Worm (Caenorhabditis elegans) whole organism, L1 larva: ENCODE measurements around the gene H35B03.2.

Experiments used
- C16A3.4 ChIP-seq: fragments of 150-350 bp; optimal IDR thresholded peaks from 2 replicates; lab custom pipeline; 2014; ENCODE audit warnings: missing biosample characterization, missing genetic modification characterization
- C34B4.2 ChIP-seq: sonication (generic microtip); optimal IDR thresholded peaks from 2 replicates; lab custom pipeline; 2017; ENCODE audit warnings: mild to moderate bottlenecking, missing genetic modification characterization, missing compliant biosample characterization
- aha-1 ChIP-seq: fragments of 150-350 bp; optimal IDR thresholded peaks from 2 replicates; lab custom pipeline; 2014; ENCODE audit warnings: missing biosample characterization, missing genetic modification characterization
- blmp-1 ChIP-seq: fragments of 150-350 bp; optimal IDR thresholded peaks from 2 replicates; lab custom pipeline; 2014; ENCODE audit warnings: missing biosample characterization, missing genetic modification characterization
- ceh-63 ChIP-seq: fragments of 200-800 bp; sonication (Bioruptor generic); optimal IDR thresholded peaks from 2 replicates; lab custom pipeline; 2018; ENCODE audit warnings: mild to moderate bottlenecking, missing genetic modification characterization, missing compliant biosample characterization
- ceh-8 ChIP-seq: fragments of 200-800 bp; sonication (Bioruptor generic); optimal IDR thresholded peaks from 2 replicates; lab custom pipeline; 2018; ENCODE audit warnings: mild to moderate bottlenecking, missing genetic modification characterization, moderate library complexity, missing compliant biosample characterization
- ceh-82 ChIP-seq, 3 experiments: fragments of 150-350 bp in 1 of 3; sonication (generic microtip) in 2 of 3; optimal IDR thresholded peaks; 2 replicates each; lab custom pipeline; 2014 to 2017; ENCODE audit warnings: missing biosample characterization in 3 of 3, missing genetic modification characterization in 3 of 3
- dpl-1 ChIP-seq, 3 experiments: fragments of 150-350 bp in 2 of 3; sonication (generic microtip) in 1 of 3; optimal IDR thresholded peaks; 2 replicates each; lab custom pipeline; 2014 to 2017; ENCODE audit warnings: missing biosample characterization in 3 of 3, missing genetic modification characterization in 3 of 3, missing genetic modification reagents in 3 of 3
- efl-3 ChIP-seq: fragments of 200-800 bp; sonication (Bioruptor generic); optimal IDR thresholded peaks from 2 replicates; lab custom pipeline; 2018; ENCODE audit warnings: mild to moderate bottlenecking, missing genetic modification characterization, missing compliant biosample characterization
- irx-1 ChIP-seq: sonication (generic microtip); optimal IDR thresholded peaks from 2 replicates; lab custom pipeline; 2016; ENCODE audit warnings: missing genetic modification characterization, missing compliant biosample characterization
- isw-1 ChIP-seq: fragments of 200-800 bp; sonication (Bioruptor generic); IDR thresholded peaks from 2 replicates; pipeline ENCODE4 v1.3.6; 2022; ENCODE audit warnings: missing genetic modification characterization, missing compliant biosample characterization
- lin-14 ChIP-seq: fragments of 200-800 bp; sonication (Bioruptor generic); optimal IDR thresholded peaks from 2 replicates; lab custom pipeline; 2018; ENCODE audit warnings: mild to moderate bottlenecking, missing genetic modification characterization, moderate library complexity, missing compliant biosample characterization
- mdl-1 ChIP-seq, 2 experiments: fragments of 150-350 bp; optimal IDR thresholded peaks; 2 replicates each; lab custom pipeline; 2014 to 2017; ENCODE audit warnings: missing biosample characterization in 2 of 2, missing genetic modification characterization in 2 of 2, inconsistent platforms in 1 of 2
- nhr-77 ChIP-seq: fragments of 150-350 bp; optimal IDR thresholded peaks from 2 replicates; lab custom pipeline; 2014; ENCODE audit warnings: missing biosample characterization, missing genetic modification characterization
- nhr-84 ChIP-seq: sonication (generic microtip); optimal IDR thresholded peaks from 2 replicates; lab custom pipeline; 2017; ENCODE audit warnings: missing biosample characterization, missing genetic modification characterization
- nhr-90 ChIP-seq: sonication (generic microtip); optimal IDR thresholded peaks from 2 replicates; lab custom pipeline; 2016; ENCODE audit warnings: mild to moderate bottlenecking, missing genetic modification characterization, missing compliant biosample characterization; ENCODE audit not compliant: poor library complexity
- pqm-1 ChIP-seq: sonication (generic microtip); optimal IDR thresholded peaks from 3 replicates; lab custom pipeline; 2017; ENCODE audit warnings: missing biosample characterization, missing genetic modification characterization
- rnt-1 ChIP-seq: sonication (generic microtip); optimal IDR thresholded peaks from 2 replicates; lab custom pipeline; 2016; ENCODE audit warnings: mild to moderate bottlenecking, missing genetic modification characterization, moderate library complexity, missing compliant biosample characterization
- skn-1 ChIP-seq: fragments of 150-350 bp; optimal IDR thresholded peaks from 2 replicates; lab custom pipeline; 2014; ENCODE audit warnings: missing biosample characterization, missing genetic modification characterization
- snpc-4 ChIP-seq: fragments of 150-350 bp; optimal IDR thresholded peaks from 2 replicates; lab custom pipeline; 2014; ENCODE audit warnings: missing biosample characterization, missing genetic modification characterization
- sptf-1 ChIP-seq: fragments of 150-350 bp; optimal IDR thresholded peaks from 2 replicates; lab custom pipeline; 2014; ENCODE audit warnings: missing biosample characterization, missing genetic modification characterization
- sup-37 ChIP-seq: fragments of 200-800 bp; sonication (Bioruptor generic); optimal IDR thresholded peaks from 2 replicates; lab custom pipeline; 2018; ENCODE audit warnings: mild to moderate bottlenecking, missing genetic modification characterization, missing compliant biosample characterization
- tbx-2 ChIP-seq: sonication (generic microtip); optimal IDR thresholded peaks from 2 replicates; lab custom pipeline; 2016; ENCODE audit warnings: missing genetic modification characterization, missing compliant biosample characterization
- unc-130 ChIP-seq: fragments of 150-350 bp; optimal IDR thresholded peaks from 2 replicates; lab custom pipeline; 2017; ENCODE audit warnings: missing biosample characterization, missing genetic modification characterization, inconsistent platforms
- unc-86 ChIP-seq: sonication (generic microtip); optimal IDR thresholded peaks from 2 replicates; lab custom pipeline; 2016; ENCODE audit warnings: missing genetic modification characterization, missing compliant biosample characterization
- unc-98 ChIP-seq: fragments of 200-800 bp; sonication (Bioruptor generic); IDR thresholded peaks from 2 replicates; pipeline ENCODE4 v1.3.6; 2022; ENCODE audit warnings: missing genetic modification characterization, missing compliant biosample characterization
- vab-15 ChIP-seq: sonication (generic microtip); optimal IDR thresholded peaks from 2 replicates; lab custom pipeline; 2017; ENCODE audit warnings: missing genotype, mild to moderate bottlenecking, missing genetic modification characterization, missing compliant biosample characterization
- xbp-1 ChIP-seq: sonication (generic microtip); optimal IDR thresholded peaks from 2 replicates; lab custom pipeline; 2016; ENCODE audit warnings: missing genetic modification characterization, missing compliant biosample characterization
- zip-4 ChIP-seq: fragments of 200-800 bp; sonication (Bioruptor generic); optimal IDR thresholded peaks from 2 replicates; lab custom pipeline; 2018; ENCODE audit warnings: mild to moderate bottlenecking, missing genetic modification characterization, moderate library complexity, missing compliant biosample characterization
- ztf-4 ChIP-seq: fragments of 150-350 bp; optimal IDR thresholded peaks from 2 replicates; lab custom pipeline; 2014; ENCODE audit warnings: missing biosample characterization, missing genetic modification characterization

H35B03.2 gene

DNA sequence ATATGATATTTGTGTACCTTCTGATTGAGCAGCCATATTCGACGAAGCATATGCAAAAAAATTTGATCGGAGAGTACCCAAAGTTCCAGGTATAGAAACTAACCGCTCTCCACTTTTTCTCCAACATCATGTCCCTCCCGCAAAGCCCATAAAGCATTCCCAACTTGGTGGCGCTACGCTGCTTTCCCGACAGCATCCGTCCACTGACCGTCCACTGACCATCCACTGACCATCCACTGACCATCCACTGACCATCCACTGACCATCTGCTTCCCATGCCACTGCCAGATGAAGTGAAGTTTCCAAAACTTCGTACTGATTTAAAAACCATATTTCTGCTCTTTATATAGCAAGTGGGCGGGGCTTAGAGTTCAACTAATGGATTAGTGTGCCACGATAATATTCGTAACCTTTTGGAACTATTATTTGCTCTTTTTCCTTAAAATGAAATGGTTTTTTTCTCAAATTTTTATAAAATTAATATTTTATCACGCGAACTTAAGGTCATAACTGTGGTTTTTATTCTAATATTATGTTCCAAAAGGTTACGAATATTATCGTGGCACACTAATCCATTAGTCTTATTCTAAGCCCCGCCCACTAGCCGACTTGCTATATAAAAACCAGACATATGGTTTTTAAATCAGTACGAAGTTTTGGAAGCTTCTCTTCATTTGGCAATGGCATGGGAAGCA is 40.9 kb downstream of the H35B03.2 start, which contains the start of gene C55C3.8:
C55C3.8 (plus strand) TSS at position 645 of the 695 bp plus-strand sequence.
- TF ChIP-seq pqm-1 (tag; lab: Kevin White, UChicago): no peak
- no peak for TF ChIP-seq nhr-84 (tag; lab: Kevin White, UChicago)
- TF ChIP-seq ceh-63 (GFP tag; lab: Kevin White, UChicago): no peak
- TF ChIP-seq blmp-1 (tag; lab: Kevin White, UChicago): no peak
- TF ChIP-seq rnt-1 (tag; lab: Kevin White, UChicago): no peak
- no peak for TF ChIP-seq mdl-1 (tag; optimal IDR thresholded peaks at IDR 0.05; lab: Kevin White, UChicago)
- TF ChIP-seq sup-37: no peak
- TF ChIP-seq lin-14 (GFP tag; lab: Kevin White, UChicago): no peak

DNA sequence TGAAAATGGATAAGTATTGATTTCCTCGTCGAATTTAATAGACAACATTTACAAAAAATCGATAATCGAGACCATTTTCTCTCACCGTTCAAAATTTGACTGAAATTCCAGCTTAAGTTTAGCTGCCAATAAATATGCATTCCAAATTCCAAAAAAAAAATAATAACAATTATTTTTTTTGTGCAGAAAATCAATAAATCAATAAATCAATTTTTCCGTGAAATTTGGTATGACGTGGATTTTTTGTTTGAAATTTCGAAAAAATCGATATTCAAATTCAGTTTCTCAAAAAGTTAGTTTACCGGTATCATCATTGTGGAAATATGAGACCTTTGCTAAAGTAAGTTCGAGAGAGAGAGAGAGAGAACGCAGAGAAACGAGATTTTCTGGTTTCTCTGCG is 46.5 kb downstream of the H35B03.2 start, which contains the start of gene C55C3.3:
C55C3.3 (plus strand) TSS at position 274 of the 400 bp plus-strand sequence.
- TF ChIP-seq aha-1 (tag; lab: Kevin White, UChicago): no peak
- TF ChIP-seq unc-130 (tag; lab: Kevin White, UChicago): no peak
- no peak for TF ChIP-seq irx-1 (tag; lab: Kevin White, UChicago)
- no peak for TF ChIP-seq C16A3.4 (tag; lab: Kevin White, UChicago)
- no peak for TF ChIP-seq ceh-8 (GFP tag; lab: Kevin White, UChicago)
- TF ChIP-seq zip-4: no peak
- TF ChIP-seq unc-98 (GFP tag; lab: Robert Waterston, UW): no peak
- no peak for TF ChIP-seq nhr-84 (tag; lab: Kevin White, UChicago)
- TF ChIP-seq sup-37: no peak
- no peak for TF ChIP-seq unc-86 (tag; lab: Kevin White, UChicago)
- no peak for TF ChIP-seq snpc-4

DNA sequence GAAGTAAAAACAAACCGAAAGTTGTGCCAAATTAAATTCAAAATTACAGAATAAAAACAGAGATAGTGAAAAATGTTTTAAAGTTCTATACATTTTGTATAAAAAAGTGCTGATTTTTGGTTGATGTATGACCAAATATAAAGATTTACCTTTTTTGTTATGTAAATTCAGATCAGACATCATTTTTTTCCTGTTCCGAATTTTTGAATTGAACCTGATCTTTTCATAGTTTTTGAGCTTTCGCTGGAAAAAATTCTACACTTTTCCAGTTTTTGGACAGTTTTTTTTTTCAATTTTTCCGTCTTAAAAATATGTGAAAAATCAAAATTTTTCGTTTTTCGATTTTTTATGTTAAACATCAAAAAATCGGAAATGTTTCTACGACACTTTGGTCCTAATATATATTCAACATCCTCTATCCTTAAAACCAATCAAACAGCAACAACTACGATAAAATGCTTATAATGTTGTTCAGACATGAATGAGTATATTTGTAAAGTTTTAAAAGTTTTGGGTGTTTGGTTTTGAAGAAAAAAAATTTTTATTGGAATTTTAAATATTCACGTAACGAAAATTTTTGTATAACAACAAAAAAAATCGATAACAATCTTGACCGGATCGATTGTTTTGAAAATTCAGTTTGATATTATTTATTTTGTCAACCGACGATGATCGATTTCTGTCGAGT is 48.8 kb downstream of the H35B03.2 start, which contains the start of the genes C55C3.7 and C55C3.6:
C55C3.7 (minus strand) TSS at position 101 of the 688 bp plus-strand sequence.
C55C3.6 (plus strand) TSS at position 638 of the 688 bp plus-strand sequence.
- no peak for TF ChIP-seq tbx-2 (tag; lab: Kevin White, UChicago)
- no peak for TF ChIP-seq xbp-1 (tag; lab: Kevin White, UChicago)
- no peak for TF ChIP-seq nhr-90 (tag; lab: Kevin White, UChicago)
- TF ChIP-seq aha-1 (tag; lab: Kevin White, UChicago): no peak
- no peak for TF ChIP-seq ceh-82 (tag; optimal IDR thresholded peaks at IDR 0.05; lab: Kevin White, UChicago)
- TF ChIP-seq isw-1 (GFP tag; lab: Robert Waterston, UW): no peak
- TF ChIP-seq sup-37: no peak
- no peak for TF ChIP-seq nhr-77 (tag; lab: Kevin White, UChicago)
- no peak for TF ChIP-seq sptf-1 (tag; lab: Kevin White, UChicago)
- TF ChIP-seq C34B4.2 (tag; lab: Kevin White, UChicago): no peak
- no peak for TF ChIP-seq dpl-1 (GFP tag; optimal IDR thresholded peaks at IDR 0.05; lab: Kevin White, UChicago)
- no peak for TF ChIP-seq ztf-4 (tag; lab: Kevin White, UChicago)
- TF ChIP-seq efl-3: no peak
- no peak for TF ChIP-seq nhr-84 (tag; lab: Kevin White, UChicago)
- TF ChIP-seq blmp-1 (tag; lab: Kevin White, UChicago): no peak
- TF ChIP-seq skn-1 (tag; lab: Kevin White, UChicago): no peak
- TF ChIP-seq vab-15 (tag; lab: Kevin White, UChicago): no peak
- TF ChIP-seq, all 84 proteins: peak for 0
